Fruit fly (Drosophila melanogaster) whole organism, pupa: ENCODE results near the gene RpL37A.

Source experiments
- CG12605 ChIP-seq: fragments of 200-800 bp; sonication (Bioruptor generic); IDR thresholded peaks from 2 replicates; pipeline ENCODE4 v1.3.6; 2022; ENCODE audit warnings: missing biosample characterization, missing genetic modification characterization
- CG17806 ChIP-seq: fragments of 200-800 bp; sonication (Bioruptor generic); optimal IDR thresholded peaks from 2 replicates; lab custom pipeline; 2018; ENCODE audit warnings: missing biosample characterization, mild to moderate bottlenecking, missing genetic modification characterization, moderate library complexity
- CG34367 ChIP-seq: fragments of 200-800 bp; sonication (Bioruptor generic); optimal IDR thresholded peaks from 2 replicates; lab custom pipeline; 2018; ENCODE audit warnings: missing biosample characterization, mild to moderate bottlenecking, missing genetic modification characterization
- CG8159 ChIP-seq: fragments of 200-800 bp; sonication (Bioruptor generic); optimal IDR thresholded peaks from 3 replicates; lab custom pipeline; 2018; ENCODE audit warnings: missing biosample characterization, mild to moderate bottlenecking, missing genetic modification characterization, moderate library complexity
- D1 ChIP-seq: fragments of 200-800 bp; sonication (Bioruptor generic); optimal IDR thresholded peaks from 2 replicates; lab custom pipeline; 2018; ENCODE audit warnings: missing biosample characterization, mild to moderate bottlenecking, missing genetic modification characterization, moderate library complexity
- EcR ChIP-seq: fragments of 200-800 bp; sonication (Bioruptor generic); optimal IDR thresholded peaks from 3 replicates; lab custom pipeline; 2019; ENCODE audit warnings: missing biosample characterization, missing genetic modification characterization, mild to moderate bottlenecking, moderate library complexity, missing genetic modification reagents
- Pif1B ChIP-seq: fragments of 200-800 bp; sonication (Bioruptor generic); optimal IDR thresholded peaks from 3 replicates; lab custom pipeline; 2016; ENCODE audit warnings: missing biosample characterization, missing genetic modification characterization
- fd96Ca ChIP-seq: fragments of 200-800 bp; sonication (Bioruptor generic); IDR thresholded peaks from 3 replicates; pipeline ENCODE4 v1.3.6; 2022; ENCODE audit warnings: missing biosample characterization, missing genetic modification characterization

- TF ChIP-seq CG34367 (tag; lab: Kevin White, UChicago): no peak
- TF ChIP-seq Pif1B (GFP tag; lab: Kevin White, UChicago): no peak
- TF ChIP-seq fd96Ca (GFP tag; lab: Robert Waterston, UW): no peak
- no peak for TF ChIP-seq CG8159 (tag; lab: Kevin White, UChicago)
- TF ChIP-seq CG17806 (tag; lab: Kevin White, UChicago): no peak
- TF ChIP-seq EcR (GFP tag; lab: Kevin White, UChicago): no peak
- TF ChIP-seq D1 (tag; lab: Kevin White, UChicago): no peak
- TF ChIP-seq CG12605 (GFP tag; lab: Robert Waterston, UW): no peak
Measured at dm6 chr2L:5052994-5053393, 17.8 kb upstream of the RpL37A start, which contains the start of gene eIF3h.
